Worm (Caenorhabditis elegans) whole organism, early embryonic: ENCODE results near the gene C15C8.5.

ENCODE experiments used
- ama-1 ChIP-seq: fragments of 150-350 bp; optimal IDR thresholded peaks from 2 replicates; lab custom pipeline; 2014
- ceh-13 ChIP-seq: fragments of 200-800 bp; sonication (Bioruptor generic); optimal IDR thresholded peaks from 2 replicates; lab custom pipeline; 2018; ENCODE audit warnings: mild to moderate bottlenecking, missing genetic modification characterization, missing compliant biosample characterization
- flt-1 ChIP-seq: fragments of 200-800 bp; sonication (Bioruptor generic); IDR thresholded peaks from 2 replicates; pipeline ENCODE4 v1.3.6; 2022; ENCODE audit warnings: missing genetic modification characterization, missing compliant biosample characterization
- hmg-4 ChIP-seq: fragments of 200-800 bp; sonication (Bioruptor generic); optimal IDR thresholded peaks from 2 replicates; lab custom pipeline; 2018; ENCODE audit warnings: mild to moderate bottlenecking, missing genetic modification characterization, missing compliant biosample characterization
- pes-1 ChIP-seq: fragments of 200-800 bp; sonication (Bioruptor generic); IDR thresholded peaks from 2 replicates; pipeline ENCODE4 v1.3.6; 2022; ENCODE audit warnings: missing genetic modification reagents, missing genetic modification characterization, missing compliant biosample characterization
- sea-1 ChIP-seq: fragments of 200-800 bp; sonication (Bioruptor generic); conservative IDR thresholded peaks from 2 replicates; pipeline ENCODE4 v1.3.6; 2022; ENCODE audit warnings: missing genetic modification characterization, missing compliant biosample characterization
- tra-4 ChIP-seq: sonication (generic microtip); optimal IDR thresholded peaks from 2 replicates; lab custom pipeline; 2017; ENCODE audit warnings: missing genetic modification characterization, missing compliant biosample characterization

DNA sequence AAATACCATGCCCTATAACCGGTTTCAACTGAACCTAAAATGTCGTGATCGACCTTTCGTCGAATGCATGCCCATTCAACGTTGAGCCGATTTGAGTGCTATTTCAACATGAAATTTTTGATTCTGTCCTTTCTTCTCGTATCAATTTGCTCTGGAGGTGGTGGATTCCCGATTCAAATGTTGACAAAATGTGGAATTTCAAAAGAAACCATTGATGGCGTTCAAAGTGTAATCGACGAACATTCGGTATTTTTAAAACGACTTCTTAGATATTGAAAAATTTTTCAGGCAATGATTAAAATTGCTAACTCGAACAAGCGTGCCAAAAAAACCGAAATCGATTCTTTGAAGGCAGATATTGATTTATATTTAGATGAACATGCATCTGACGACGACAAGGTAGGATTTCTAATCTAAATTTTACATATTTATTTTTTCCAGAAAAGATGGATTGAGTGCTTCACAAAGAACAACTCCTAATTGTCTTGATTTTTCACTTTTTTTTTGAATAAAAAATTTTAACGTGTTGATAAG lies 20.6 kb upstream of the C15C8.5 start, which contains the start of gene R11D1.13:
- TF ChIP-seq ama-1 (lab: Kevin White, UChicago) (no peak), ceh-13 (GFP tag; lab: Kevin White, UChicago) (no peak), tra-4 (tag; lab: Kevin White, UChicago) (no peak), sea-1 (GFP tag; lab: Robert Waterston, UW) (no peak), hmg-4 (GFP tag; lab: Kevin White, UChicago) (no peak), flt-1 (GFP tag; lab: Robert Waterston, UW) (no peak), pes-1 (GFP tag; lab: Robert Waterston, UW) (no peak)
